Fruit fly (Drosophila melanogaster) whole organism, adult: ENCODE results near the gene Sdic4.

Experiments
- CG1620 ChIP-seq: fragments of 200-800 bp; sonication (Bioruptor generic); optimal IDR thresholded peaks from 2 replicates; lab custom pipeline; 2016; ENCODE audit warnings: missing biosample characterization, missing genetic modification characterization
- CG33017 ChIP-seq: fragments of 200-800 bp; sonication (Bioruptor generic); optimal IDR thresholded peaks from 2 replicates; lab custom pipeline; 2018; ENCODE audit warnings: missing biosample characterization, mild to moderate bottlenecking, missing genetic modification characterization, moderate library complexity
- CG5204 ChIP-seq: fragments of 200-800 bp; sonication (Bioruptor generic); optimal IDR thresholded peaks from 2 replicates; lab custom pipeline; 2016; ENCODE audit warnings: missing biosample characterization, missing genetic modification characterization
- CG7045 ChIP-seq: fragments of 200-800 bp; sonication (Bioruptor generic); optimal IDR thresholded peaks from 2 replicates; lab custom pipeline; 2017; ENCODE audit warnings: missing biosample characterization, mild to moderate bottlenecking, missing genetic modification characterization
- CG7101 ChIP-seq: fragments of 200-800 bp; sonication (Bioruptor generic); optimal IDR thresholded peaks from 2 replicates; lab custom pipeline; 2018; ENCODE audit warnings: missing biosample characterization, mild to moderate bottlenecking, missing genetic modification characterization, moderate library complexity
- Hr96 ChIP-seq: fragments of 200-800 bp; sonication (Bioruptor generic); optimal IDR thresholded peaks from 2 replicates; lab custom pipeline; 2016; ENCODE audit warnings: missing biosample characterization, missing genetic modification characterization
- Mnt ChIP-seq: fragments of 200-800 bp; sonication (Bioruptor generic); optimal IDR thresholded peaks from 2 replicates; lab custom pipeline; 2016; ENCODE audit warnings: missing biosample characterization, mild to moderate bottlenecking, missing genetic modification characterization
- bab1 ChIP-seq: fragments of 200-800 bp; sonication (Bioruptor generic); optimal IDR thresholded peaks from 3 replicates; lab custom pipeline; 2019; ENCODE audit warnings: missing biosample characterization, mild to moderate bottlenecking, missing genetic modification characterization, moderate library complexity
- cic ChIP-seq: fragments of 200-800 bp; sonication (Bioruptor generic); optimal IDR thresholded peaks from 2 replicates; lab custom pipeline; 2017; ENCODE audit warnings: missing biosample characterization, mild to moderate bottlenecking, missing genetic modification characterization, moderate library complexity
- kay ChIP-seq: fragments of 200-800 bp; sonication (Bioruptor generic); peaks from one replicate; lab custom pipeline; 2016; ENCODE audit warnings: missing biosample characterization, missing genetic modification characterization, borderline replicate concordance
- tj ChIP-seq: fragments of 200-800 bp; sonication (Bioruptor generic); optimal IDR thresholded peaks from 3 replicates; lab custom pipeline; 2017; ENCODE audit warnings: missing biosample characterization, mild to moderate bottlenecking, missing genetic modification characterization, moderate library complexity
- toe ChIP-seq: fragments of 200-800 bp; sonication (Bioruptor generic); optimal IDR thresholded peaks from 2 replicates; lab custom pipeline; 2016; ENCODE audit warnings: missing biosample characterization, missing genetic modification characterization

DNA sequence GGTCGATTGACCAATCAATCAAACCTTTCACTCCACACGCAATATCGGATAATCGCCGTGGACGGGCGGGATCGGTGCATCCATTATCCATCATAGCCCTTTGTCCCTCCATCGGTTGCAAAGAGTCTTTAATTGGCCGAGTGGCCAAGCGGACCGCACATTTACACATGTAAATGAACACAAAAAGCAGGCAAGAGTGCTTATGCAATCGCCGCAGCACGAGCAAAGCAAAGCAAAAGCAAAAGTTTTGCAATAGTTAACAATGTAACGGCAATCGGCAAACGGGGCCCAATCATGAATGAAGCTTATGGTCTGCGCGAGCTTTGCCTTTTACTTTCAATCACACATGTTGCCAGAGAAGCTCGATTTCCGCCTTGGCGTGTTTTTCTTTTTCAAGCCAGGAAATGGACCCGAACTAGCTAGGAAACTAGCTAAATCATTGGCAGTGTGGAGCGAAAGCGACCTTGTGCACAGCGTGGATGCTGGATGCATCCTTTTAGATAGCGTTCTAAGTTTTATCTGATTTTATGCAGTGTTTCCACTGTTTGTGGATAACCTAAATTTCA is 18.5 kb upstream of the Sdic4 start:
- TF ChIP-seq CG7101 (tag; lab: Kevin White, UChicago) = no peak
- TF ChIP-seq CG33017 (tag; lab: Kevin White, UChicago) = no peak
- TF ChIP-seq CG7045 (GFP tag; lab: Kevin White, UChicago) = no peak
- no peak for TF ChIP-seq Mnt (GFP tag; lab: Kevin White, UChicago)
- TF ChIP-seq CG5204 (GFP tag; lab: Kevin White, UChicago) = no peak
- no peak for TF ChIP-seq tj (GFP tag; lab: Kevin White, UChicago)
- TF ChIP-seq kay (GFP tag; lab: Kevin White, UChicago) = no peak
- no peak for TF ChIP-seq Hr96 (GFP tag; lab: Kevin White, UChicago)
- TF ChIP-seq CG1620 (GFP tag; lab: Kevin White, UChicago) = no peak
- no peak for TF ChIP-seq toe (GFP tag; lab: Kevin White, UChicago)
- TF ChIP-seq cic (GFP tag; lab: Kevin White, UChicago) = no peak
- no peak for TF ChIP-seq bab1 (GFP tag; lab: Kevin White, UChicago)
